Worm (Caenorhabditis elegans) whole organism, late embryonic: ENCODE measurements around the gene EEED8.4.

ENCODE experiments used
- C08G9.2 ChIP-seq: sonication (generic microtip); optimal IDR thresholded peaks from 2 replicates; lab custom pipeline; 2016; ENCODE audit warnings: mild to moderate bottlenecking, missing genetic modification characterization, moderate library complexity, missing compliant biosample characterization
- C38D4.7 ChIP-seq: fragments of 200-800 bp; sonication (Bioruptor generic); optimal IDR thresholded peaks from 2 replicates; lab custom pipeline; 2018; ENCODE audit warnings: mild to moderate bottlenecking, missing genetic modification characterization, moderate library complexity, missing compliant biosample characterization
- T23F11.4 ChIP-seq: fragments of 200-800 bp; sonication (Bioruptor generic); optimal IDR thresholded peaks from 2 replicates; lab custom pipeline; 2018; ENCODE audit warnings: mild to moderate bottlenecking, missing genetic modification characterization, missing compliant biosample characterization
- ahr-1 ChIP-seq: sonication (generic microtip); optimal IDR thresholded peaks from 2 replicates; lab custom pipeline; 2016; ENCODE audit warnings: missing genetic modification characterization, missing compliant biosample characterization
- ceh-14 ChIP-seq: sonication (generic microtip); optimal IDR thresholded peaks from 2 replicates; lab custom pipeline; 2016; ENCODE audit warnings: missing genotype, missing genetic modification characterization, missing compliant biosample characterization
- ceh-18 ChIP-seq: sonication (generic microtip); optimal IDR thresholded peaks from 2 replicates; lab custom pipeline; 2016; ENCODE audit warnings: missing genetic modification characterization, missing compliant biosample characterization
- ceh-19 ChIP-seq: fragments of 200-800 bp; sonication (Bioruptor generic); optimal IDR thresholded peaks from 2 replicates; lab custom pipeline; 2018; ENCODE audit warnings: mild to moderate bottlenecking, missing genetic modification characterization, missing compliant biosample characterization
- ceh-2 ChIP-seq: sonication (generic microtip); optimal IDR thresholded peaks from 2 replicates; lab custom pipeline; 2016; ENCODE audit warnings: missing genotype, missing genetic modification characterization, missing compliant biosample characterization
- ceh-24 ChIP-seq: sonication (generic microtip); optimal IDR thresholded peaks from 2 replicates; lab custom pipeline; 2016; ENCODE audit warnings: mild to moderate bottlenecking, missing genetic modification characterization, missing compliant biosample characterization
- ceh-48 ChIP-seq: sonication (generic microtip); optimal IDR thresholded peaks from 2 replicates; lab custom pipeline; 2016; ENCODE audit warnings: missing genetic modification characterization, inconsistent platforms, missing compliant biosample characterization
- dmd-4 ChIP-seq: sonication (generic microtip); optimal IDR thresholded peaks from 2 replicates; lab custom pipeline; 2016; ENCODE audit warnings: borderline replicate concordance, missing genetic modification characterization, missing compliant biosample characterization
- dve-1 ChIP-seq: sonication (generic microtip); optimal IDR thresholded peaks from 2 replicates; lab custom pipeline; 2017; ENCODE audit warnings: antibody characterized with exemption, mild to moderate bottlenecking, missing genetic modification characterization, missing compliant biosample characterization
- elt-2 ChIP-seq: sonication (generic microtip); optimal IDR thresholded peaks from 2 replicates; lab custom pipeline; 2016; ENCODE audit warnings: missing genetic modification reagents, missing genetic modification characterization, missing compliant biosample characterization
- eyg-1 ChIP-seq: sonication (generic microtip); optimal IDR thresholded peaks from 2 replicates; lab custom pipeline; 2016; ENCODE audit warnings: missing genotype, missing genetic modification characterization, missing compliant biosample characterization
- fkh-10 ChIP-seq: fragments of 150-350 bp; optimal IDR thresholded peaks from 2 replicates; lab custom pipeline; 2014; ENCODE audit warnings: missing biosample characterization, missing genetic modification reagents, missing genetic modification characterization
- hlh-15 ChIP-seq: sonication (generic microtip); optimal IDR thresholded peaks from 2 replicates; lab custom pipeline; 2016; ENCODE audit warnings: missing genetic modification characterization, missing compliant biosample characterization
- hlh-6 ChIP-seq: sonication (generic microtip); optimal IDR thresholded peaks from 2 replicates; lab custom pipeline; 2016; ENCODE audit warnings: missing genotype, missing genetic modification characterization, missing compliant biosample characterization
- lin-11 ChIP-seq: fragments of 200-800 bp; sonication (Bioruptor generic); optimal IDR thresholded peaks from 2 replicates; lab custom pipeline; 2018; ENCODE audit warnings: mild to moderate bottlenecking, missing genetic modification characterization, missing compliant biosample characterization
- mec-3 ChIP-seq: sonication (generic microtip); optimal IDR thresholded peaks from 2 replicates; lab custom pipeline; 2016; ENCODE audit warnings: borderline replicate concordance, missing genetic modification characterization, missing compliant biosample characterization
- nhr-11 ChIP-seq: fragments of 150-350 bp; optimal IDR thresholded peaks from 2 replicates; lab custom pipeline; 2014; ENCODE audit warnings: missing biosample characterization, missing genetic modification characterization
- nhr-232 ChIP-seq: sonication (generic microtip); optimal IDR thresholded peaks from 2 replicates; lab custom pipeline; 2016; ENCODE audit warnings: missing genetic modification characterization, missing compliant biosample characterization
- pag-3 ChIP-seq: sonication (generic microtip); optimal IDR thresholded peaks from 2 replicates; lab custom pipeline; 2016; ENCODE audit warnings: missing compliant biosample characterization, missing genetic modification characterization, borderline replicate concordance
- pat-9 ChIP-seq: fragments of 200-800 bp; sonication (Bioruptor generic); optimal IDR thresholded peaks from 2 replicates; lab custom pipeline; 2018; ENCODE audit warnings: mild to moderate bottlenecking, missing genetic modification characterization, moderate library complexity, missing compliant biosample characterization
- pax-1 ChIP-seq: fragments of 150-350 bp; optimal IDR thresholded peaks from 2 replicates; lab custom pipeline; 2014; ENCODE audit warnings: missing biosample characterization, missing genetic modification characterization
- pqm-1 ChIP-seq: sonication (generic microtip); optimal IDR thresholded peaks from 2 replicates; lab custom pipeline; 2016; ENCODE audit warnings: missing genetic modification characterization, missing compliant biosample characterization
- ref-2 ChIP-seq: sonication (generic microtip); optimal IDR thresholded peaks from 2 replicates; lab custom pipeline; 2016; ENCODE audit warnings: missing genetic modification characterization, missing compliant biosample characterization
- sox-2 ChIP-seq: fragments of 200-800 bp; sonication (Bioruptor generic); IDR thresholded peaks from 2 replicates; pipeline ENCODE4 v1.3.6; 2022; ENCODE audit warnings: missing genetic modification reagents, missing genetic modification characterization, missing compliant biosample characterization
- sox-4 ChIP-seq: sonication (generic microtip); optimal IDR thresholded peaks from 2 replicates; lab custom pipeline; 2017; ENCODE audit warnings: mild to moderate bottlenecking, missing genetic modification characterization, inconsistent platforms, missing compliant biosample characterization
- syd-9 ChIP-seq: sonication (generic microtip); optimal IDR thresholded peaks from 2 replicates; lab custom pipeline; 2016; ENCODE audit warnings: mild to moderate bottlenecking, missing genetic modification characterization, moderate library complexity, missing compliant biosample characterization
- tbx-7 ChIP-seq: sonication (generic microtip); optimal IDR thresholded peaks from 2 replicates; lab custom pipeline; 2016; ENCODE audit warnings: missing genotype, missing genetic modification characterization, missing compliant biosample characterization
- unc-55 ChIP-seq: sonication (generic microtip); optimal IDR thresholded peaks from 2 replicates; lab custom pipeline; 2017; ENCODE audit warnings: missing biosample characterization, missing genetic modification reagents, missing genetic modification characterization
- ztf-16 ChIP-seq: sonication (generic microtip); optimal IDR thresholded peaks from 2 replicates; lab custom pipeline; 2017; ENCODE audit warnings: missing genetic modification characterization, missing compliant biosample characterization

EEED8.4 gene

DNA sequence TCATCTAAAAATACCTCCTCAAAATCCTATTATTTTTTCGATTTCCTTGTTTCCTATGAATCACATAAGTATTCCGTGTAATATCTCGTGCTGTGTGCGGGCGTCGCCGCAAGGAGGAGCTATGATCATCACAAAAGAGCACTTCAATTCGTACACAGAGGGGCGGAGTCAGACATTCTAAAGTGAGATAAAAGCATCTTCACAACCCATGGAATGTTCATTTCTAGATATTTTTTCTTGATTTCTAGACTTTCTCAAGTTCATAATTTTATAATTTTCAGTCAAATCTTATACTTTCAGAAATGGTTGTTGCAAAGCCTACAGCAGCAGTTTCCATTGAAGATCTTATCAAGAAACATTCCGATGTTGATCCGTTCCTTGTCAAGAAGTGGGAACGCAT, 38.3 kb downstream of the EEED8.4 start, which contains the start of gene cex-1:
cex-1 (plus strand) TSS at position 301 of the 400 bp plus-strand sequence.
- TF ChIP-seq unc-55 = no peak
- no peak for TF ChIP-seq mec-3 (tag; lab: Kevin White, UChicago)
- TF ChIP-seq pax-1 (tag; lab: Kevin White, UChicago) = no peak
- no peak for TF ChIP-seq syd-9 (tag; lab: Kevin White, UChicago)
- TF ChIP-seq pqm-1 (tag; lab: Kevin White, UChicago) = no peak
- TF ChIP-seq fkh-10 = no peak
- no peak for TF ChIP-seq sox-4

ce11 chrII:5449219-5449618, 40.1 kb downstream of the EEED8.4 start:
- TF ChIP-seq ztf-16 (no peak), ceh-18 (tag; lab: Kevin White, UChicago) (peak; percentile 23), eyg-1 (tag; lab: Kevin White, UChicago) (no peak), ref-2 (no peak), lin-11 (tag; lab: Kevin White, UChicago) (no peak), unc-55 (peak; percentile 77)

ce11 chrII:5449620-5450019, 40.5 kb downstream of the EEED8.4 start:
- TF ChIP-seq sox-2 (GFP tag; lab: Robert Waterston, UW) (no peak), ceh-24 (tag; lab: Kevin White, UChicago) (no peak), pag-3 (tag; lab: Kevin White, UChicago) (no peak), hlh-6 (tag; lab: Kevin White, UChicago) (no peak), ceh-19 (no peak)

DNA sequence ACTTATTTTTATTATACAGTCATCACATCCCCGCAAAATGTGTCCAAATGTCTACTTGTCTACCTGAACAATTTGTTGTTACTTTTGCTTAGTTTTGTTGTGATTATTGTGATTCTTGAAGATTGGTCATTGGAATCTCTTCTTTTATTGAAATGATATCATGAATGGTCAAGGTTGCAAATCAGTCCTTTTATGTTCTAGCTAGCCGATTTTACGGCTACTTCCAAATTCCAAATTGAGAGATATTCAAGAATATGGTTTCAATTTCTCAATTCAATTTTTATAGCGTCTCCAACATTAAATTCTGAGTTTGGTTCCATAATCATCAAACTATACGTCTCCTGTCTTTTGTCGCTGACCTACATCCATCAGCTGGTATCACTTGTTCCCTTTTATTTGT, 42.2 kb downstream of the EEED8.4 start:
- TF ChIP-seq T23F11.4 (GFP tag; lab: Kevin White, UChicago) = no peak
- TF ChIP-seq C38D4.7 (GFP tag; lab: Kevin White, UChicago) = no peak
- TF ChIP-seq C08G9.2 = no peak
- TF ChIP-seq elt-2 (tag; lab: Kevin White, UChicago) = no peak
- no peak for TF ChIP-seq tbx-7 (tag; lab: Kevin White, UChicago)
- no peak for TF ChIP-seq ceh-2
- no peak for TF ChIP-seq dmd-4 (tag; lab: Kevin White, UChicago)
- no peak for TF ChIP-seq hlh-15 (tag; lab: Kevin White, UChicago)
- no peak for TF ChIP-seq dve-1
- no peak for TF ChIP-seq ref-2
- TF ChIP-seq, all 69 proteins: peak for 0

DNA sequence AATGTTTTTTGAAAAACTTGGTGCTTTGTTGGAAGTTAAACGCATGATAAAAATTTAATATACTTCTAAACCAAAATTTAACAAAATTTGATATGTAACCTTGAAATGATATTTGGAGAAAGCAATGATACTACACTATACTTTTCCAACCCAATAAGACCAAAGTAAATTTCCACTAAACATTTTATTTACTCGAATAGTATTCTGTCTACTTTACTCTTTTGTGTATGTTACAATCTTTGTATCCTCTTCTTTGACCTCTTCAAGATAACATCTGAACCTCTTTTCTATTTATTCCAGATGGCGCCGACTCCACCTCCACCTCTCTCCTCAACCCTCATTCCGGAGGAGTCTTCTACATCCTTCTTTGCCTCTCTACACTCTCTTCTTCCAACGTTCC, 44.4 kb downstream of the EEED8.4 start, which contains the start of gene dhs-5:
dhs-5 (plus strand) TSS at position 301 of the 400 bp plus-strand sequence.
- TF ChIP-seq nhr-11 (tag; lab: Kevin White, UChicago) = no peak
- no peak for TF ChIP-seq C08G9.2
- no peak for TF ChIP-seq ceh-14 (tag; lab: Kevin White, UChicago)
- TF ChIP-seq pqm-1 (tag; lab: Kevin White, UChicago) = no peak

ce11 chrII:5455650-5456355, 46.7 kb downstream of the EEED8.4 start, which contains the start of gene daz-1:
Gene daz-1 (plus strand): TSS chrII:5456305.
- TF ChIP-seq nhr-11 (tag; lab: Kevin White, UChicago) (no peak), dmd-4 (tag; lab: Kevin White, UChicago) (no peak), nhr-232 (tag; lab: Kevin White, UChicago) (no peak), T23F11.4 (GFP tag; lab: Kevin White, UChicago) (no peak), ahr-1 (no peak), pat-9 (no peak), ceh-48 (tag; lab: Kevin White, UChicago) (no peak), fkh-10 (no peak), hlh-15 (tag; lab: Kevin White, UChicago) (no peak)
- TF ChIP-seq, all 69 proteins: peak for 0
